Fruit fly (Drosophila melanogaster) whole organism, embryonic: ENCODE data around the gene Vps4.

Experiments
- Adf1 ChIP-seq: fragments of 200-800 bp; sonication (Bioruptor generic); IDR thresholded peaks from 2 replicates; pipeline ENCODE4 v1.3.6; 2022; ENCODE audit warnings: missing biosample characterization, missing genetic modification characterization
- CG11456 ChIP-seq: fragments of 200-800 bp; sonication (Bioruptor generic); IDR thresholded peaks from 3 replicates; pipeline ENCODE4 v1.3.6; 2022; ENCODE audit warnings: missing biosample characterization, missing genetic modification characterization
- CG11695 ChIP-seq: fragments of 200-800 bp; sonication (Bioruptor generic); IDR thresholded peaks from 3 replicates; pipeline ENCODE4 v1.3.6; 2022; ENCODE audit warnings: missing biosample characterization, missing genetic modification characterization
- CG12104 ChIP-seq: fragments of 200-800 bp; sonication (Bioruptor generic); optimal IDR thresholded peaks from 3 replicates; lab custom pipeline; 2016; ENCODE audit warnings: missing biosample characterization, missing genetic modification characterization
- CG12219 ChIP-seq: fragments of 200-800 bp; sonication (Bioruptor generic); optimal IDR thresholded peaks from 3 replicates; lab custom pipeline; 2018; ENCODE audit warnings: missing biosample characterization, mild to moderate bottlenecking, missing genetic modification characterization
- CG12744 ChIP-seq: fragments of 200-800 bp; sonication (Bioruptor generic); optimal IDR thresholded peaks from 2 replicates; lab custom pipeline; 2016; ENCODE audit warnings: missing biosample characterization, missing genetic modification characterization
- CG12769 ChIP-seq: fragments of 200-800 bp; sonication (Bioruptor generic); optimal IDR thresholded peaks from 2 replicates; lab custom pipeline; 2019; ENCODE audit warnings: missing biosample characterization, mild to moderate bottlenecking, missing genetic modification characterization, moderate library complexity
- CG2120 ChIP-seq: fragments of 200-800 bp; sonication (Bioruptor generic); optimal IDR thresholded peaks from 3 replicates; lab custom pipeline; 2016; ENCODE audit warnings: missing biosample characterization, missing genetic modification characterization
- CG4360 ChIP-seq: fragments of 200-800 bp; sonication (Bioruptor generic); IDR thresholded peaks from 2 replicates; pipeline ENCODE4 v1.3.6; 2022; ENCODE audit warnings: missing biosample characterization, missing genetic modification characterization
- CG43689 ChIP-seq: fragments of 200-800 bp; sonication (Bioruptor generic); IDR thresholded peaks from 2 replicates; pipeline ENCODE4 v1.3.6; 2022; ENCODE audit warnings: missing biosample characterization, missing genetic modification characterization
- CG4617 ChIP-seq: fragments of 200-800 bp; sonication (Bioruptor generic); optimal IDR thresholded peaks from 3 replicates; lab custom pipeline; 2016; ENCODE audit warnings: missing biosample characterization, missing genetic modification characterization, borderline replicate concordance
- CG4730 ChIP-seq: fragments of 200-800 bp; sonication (Bioruptor generic); IDR thresholded peaks from 2 replicates; pipeline ENCODE4 v1.3.6; 2022; ENCODE audit warnings: missing biosample characterization, missing genetic modification characterization
- CG6272 ChIP-seq: fragments of 200-800 bp; sonication (Bioruptor generic); IDR thresholded peaks from 2 replicates; pipeline ENCODE4 v1.3.6; 2022; ENCODE audit warnings: missing biosample characterization, missing genetic modification characterization
- CG7745 ChIP-seq: fragments of 200-800 bp; sonication (Bioruptor generic); optimal IDR thresholded peaks from 2 replicates; lab custom pipeline; 2018; ENCODE audit warnings: missing biosample characterization, mild to moderate bottlenecking, missing genetic modification characterization, moderate library complexity
- CG9609 ChIP-seq: fragments of 200-800 bp; sonication (Bioruptor generic); optimal IDR thresholded peaks from 3 replicates; lab custom pipeline; 2016; ENCODE audit warnings: missing biosample characterization, missing genetic modification characterization
- CrebB ChIP-seq: fragments of 200-800 bp; sonication (Bioruptor generic); optimal IDR thresholded peaks from 3 replicates; lab custom pipeline; 2018; ENCODE audit warnings: missing biosample characterization, mild to moderate bottlenecking, missing genetic modification characterization
- Dad ChIP-seq: fragments of 200-800 bp; sonication (Bioruptor generic); optimal IDR thresholded peaks from 3 replicates; lab custom pipeline; 2016; ENCODE audit warnings: missing biosample characterization, missing genetic modification characterization
- HmgD ChIP-seq: fragments of 200-800 bp; sonication (Bioruptor generic); optimal IDR thresholded peaks from 3 replicates; lab custom pipeline; 2016; ENCODE audit warnings: missing biosample characterization, missing genetic modification characterization
- NFAT ChIP-seq: fragments of 200-800 bp; sonication (Bioruptor generic); IDR thresholded peaks from 2 replicates; pipeline ENCODE4 v1.3.6; 2022; ENCODE audit warnings: missing biosample characterization, missing genetic modification characterization
- PHDP ChIP-seq: fragments of 200-800 bp; sonication (Bioruptor generic); optimal IDR thresholded peaks from 3 replicates; lab custom pipeline; 2018; ENCODE audit warnings: missing biosample characterization, mild to moderate bottlenecking, missing genetic modification characterization, moderate library complexity
- Scr ChIP-seq: fragments of 200-800 bp; sonication (Bioruptor generic); IDR thresholded peaks from 2 replicates; pipeline ENCODE4 v1.3.6; 2022; ENCODE audit warnings: missing biosample characterization, missing genetic modification characterization; ENCODE audit not compliant: partially characterized antibody
- Xbp1 ChIP-seq: fragments of 200-800 bp; sonication (Bioruptor generic); optimal IDR thresholded peaks from 3 replicates; lab custom pipeline; 2016; ENCODE audit warnings: missing biosample characterization, mild to moderate bottlenecking, missing genetic modification characterization
- abd-A ChIP-seq: fragments of 200-800 bp; sonication (Bioruptor generic); optimal IDR thresholded peaks from 3 replicates; lab custom pipeline; 2019; ENCODE audit warnings: missing biosample characterization, mild to moderate bottlenecking, missing genetic modification characterization, moderate library complexity
- ap ChIP-seq: fragments of 200-800 bp; sonication (Bioruptor generic); IDR thresholded peaks from 2 replicates; pipeline ENCODE4 v1.3.6; 2022; ENCODE audit warnings: missing biosample characterization, missing genetic modification characterization
- bsh ChIP-seq, 2 experiments: fragments of 200-800 bp; sonication (Bioruptor generic); optimal IDR thresholded peaks; 2 replicates each; lab custom pipeline; 2017 to 2018; ENCODE audit warnings: mild to moderate bottlenecking in 2 of 2, missing biosample characterization in 2 of 2, missing genetic modification characterization in 2 of 2, moderate library complexity in 1 of 2
- cad ChIP-seq: fragments of >200 bp; optimal IDR thresholded peaks from 2 replicates; lab custom pipeline; 2017; ENCODE audit warnings: missing biosample characterization, missing genetic modification characterization
- dan ChIP-seq: fragments of 200-800 bp; sonication (Bioruptor generic); IDR thresholded peaks from 2 replicates; pipeline ENCODE4 v1.3.6; 2022; ENCODE audit warnings: missing biosample characterization, missing genetic modification characterization
- ftz-f1 ChIP-seq: fragments of 200-800 bp; sonication (Bioruptor generic); optimal IDR thresholded peaks from 2 replicates; lab custom pipeline; 2016; ENCODE audit warnings: missing biosample characterization, missing genetic modification characterization
- gce ChIP-seq: fragments of 200-800 bp; sonication (Bioruptor generic); IDR thresholded peaks from 3 replicates; pipeline ENCODE4 v1.3.6; 2022; ENCODE audit warnings: missing biosample characterization, missing genetic modification characterization
- gsb-n ChIP-seq: fragments of 200-800 bp; sonication (Bioruptor generic); optimal IDR thresholded peaks from 3 replicates; lab custom pipeline; 2018; ENCODE audit warnings: missing biosample characterization, mild to moderate bottlenecking, missing genetic modification characterization
- hkb ChIP-seq, 2 experiments: fragments of 200-800 bp in 1 of 2; fragments of >200 bp in 1 of 2; sonication (Bioruptor generic) in 1 of 2; IDR thresholded peaks in 1 of 2; optimal IDR thresholded peaks in 1 of 2; 2 replicates each; pipeline versions ENCODE4 v1.3.6 to Lab custom; 2017 to 2022; ENCODE audit warnings: missing biosample characterization in 1 of 2, missing genetic modification characterization in 1 of 2
- lilli ChIP-seq: fragments of 200-800 bp; sonication (Bioruptor generic); optimal IDR thresholded peaks from 3 replicates; lab custom pipeline; 2016; ENCODE audit warnings: missing biosample characterization, missing genetic modification characterization
- nom ChIP-seq: fragments of 200-800 bp; sonication (Bioruptor generic); optimal IDR thresholded peaks from 2 replicates; lab custom pipeline; 2017; ENCODE audit warnings: missing biosample characterization, missing genetic modification characterization, mild to moderate bottlenecking, moderate library complexity, missing genetic modification reagents
- otp ChIP-seq: fragments of 200-800 bp; sonication (Bioruptor generic); IDR thresholded peaks from 3 replicates; pipeline ENCODE4, ENCODE4 v1.3.6; 2022; ENCODE audit warnings: missing biosample characterization, missing genetic modification characterization
- run ChIP-seq: fragments of 200-800 bp; sonication (Bioruptor generic); optimal IDR thresholded peaks from 3 replicates; lab custom pipeline; 2018; ENCODE audit warnings: missing biosample characterization, mild to moderate bottlenecking, missing genetic modification characterization
- sens ChIP-seq: fragments of 200-800 bp; sonication (Bioruptor generic); peaks from one replicate; lab custom pipeline; 2016; ENCODE audit warnings: missing biosample characterization, missing genetic modification characterization
- stwl ChIP-seq: fragments of 200-800 bp; sonication (Bioruptor generic); optimal IDR thresholded peaks from 3 replicates; lab custom pipeline; 2018; ENCODE audit warnings: missing biosample characterization, mild to moderate bottlenecking, missing genetic modification characterization, moderate library complexity
- wek ChIP-seq: fragments of 200-800 bp; sonication (Bioruptor generic); optimal IDR thresholded peaks from 3 replicates; lab custom pipeline; 2018; ENCODE audit warnings: missing biosample characterization, mild to moderate bottlenecking, missing genetic modification characterization, moderate library complexity

Gene Vps4

dm6 chrX:17873329-17873728 is 34.2 kb upstream of the Vps4 start:
- peak; percentile 35 for TF ChIP-seq sens (GFP tag; lab: Kevin White, UChicago)
- TF ChIP-seq CG12769 = no peak

dm6 chrX:17875014-17875589 is 32.4 kb upstream of the Vps4 start:
- 0 out of 2 replicates have a peak, but pooled peaks have one; percentile 16 for TF ChIP-seq CG4360 (GFP tag; lab: Robert Waterston, UW)
- TF ChIP-seq lilli = no peak
- TF ChIP-seq NFAT (GFP tag; lab: Robert Waterston, UW) = no peak
- no peak for TF ChIP-seq cad (GFP tag; lab: Kevin White, UChicago)
- no peak for TF ChIP-seq CrebB (tag; lab: Kevin White, UChicago)
- no peak for TF ChIP-seq Dad
- no peak for TF ChIP-seq CG12104 (GFP tag; lab: Kevin White, UChicago)
- TF ChIP-seq wek (GFP tag; lab: Kevin White, UChicago) = no peak
- no peak for TF ChIP-seq ap (GFP tag; lab: Robert Waterston, UW)
- no peak for TF ChIP-seq hkb (optimal IDR thresholded peaks at IDR 0.05; lab: Kevin White, UChicago)
- no peak for TF ChIP-seq hkb (GFP tag; IDR thresholded peaks at IDR 0.05; lab: Robert Waterston, UW)
- no peak for TF ChIP-seq gsb-n
- no peak for TF ChIP-seq gce (GFP tag; lab: Robert Waterston, UW)
- no peak for TF ChIP-seq otp
- peak; percentile 48 for TF ChIP-seq stwl
- TF ChIP-seq CG12744 (GFP tag; lab: Kevin White, UChicago) = no peak
- peak; percentile 42 for TF ChIP-seq nom (GFP tag; lab: Kevin White, UChicago)
- no peak for TF ChIP-seq CG6272 (GFP tag; lab: Robert Waterston, UW)
- no peak for TF ChIP-seq Adf1 (GFP tag; lab: Robert Waterston, UW)
- no peak for TF ChIP-seq Xbp1 (GFP tag; lab: Kevin White, UChicago)
- TF ChIP-seq PHDP (tag; lab: Kevin White, UChicago) = no peak
- TF ChIP-seq abd-A (tag; lab: Kevin White, UChicago) = no peak
- peak in 1 of 2 experiments; percentile 24 for TF ChIP-seq bsh (GFP tag; optimal IDR thresholded peaks at IDR 0.05; lab: Kevin White, UChicago)
- TF ChIP-seq CG43689 (GFP tag; lab: Robert Waterston, UW) = no peak
- no peak for TF ChIP-seq CG4730 (GFP tag; lab: Robert Waterston, UW)
- TF ChIP-seq CG2120 (GFP tag; lab: Kevin White, UChicago) = no peak
- TF ChIP-seq CG12219 (GFP tag; lab: Kevin White, UChicago) = no peak
- no peak for TF ChIP-seq CG7745 (tag; lab: Kevin White, UChicago)
- TF ChIP-seq CG4617 (GFP tag; lab: Kevin White, UChicago) = no peak
- no peak for TF ChIP-seq Scr (GFP tag; lab: Robert Waterston, UW)
- no peak for TF ChIP-seq CG11456 (GFP tag; lab: Robert Waterston, UW)
- TF ChIP-seq CG9609 (GFP tag; lab: Kevin White, UChicago) = no peak
- TF ChIP-seq run (tag; lab: Kevin White, UChicago) = no peak
- TF ChIP-seq ftz-f1 (GFP tag; lab: Kevin White, UChicago) = no peak
- TF ChIP-seq HmgD = no peak

- TF ChIP-seq dan (GFP tag; lab: Robert Waterston, UW) (no peak), CG11695 (GFP tag; lab: Robert Waterston, UW) (0 out of 3 replicates have a peak, but pooled peaks have one; percentile 15), sens (GFP tag; lab: Kevin White, UChicago) (peak; percentile 52)
Observed at dm6 chrX:17875695-17876094, 31.8 kb upstream of the Vps4 start.
